Worm (Caenorhabditis elegans) whole organism, L3 larva: ENCODE data around the gene ell-1.

Experiments used
- R02D3.7 ChIP-seq: fragments of 150-350 bp; optimal IDR thresholded peaks from 2 replicates; lab custom pipeline; 2014; ENCODE audit warnings: missing biosample characterization, missing genetic modification characterization
- ZK546.5 ChIP-seq: sonication (generic microtip); optimal IDR thresholded peaks from 2 replicates; lab custom pipeline; 2017; ENCODE audit warnings: missing biosample characterization, missing genetic modification characterization
- aly-2 ChIP-seq: fragments of 150-350 bp; optimal IDR thresholded peaks from 2 replicates; lab custom pipeline; 2014; ENCODE audit warnings: missing biosample characterization, missing genetic modification characterization
- ama-1 ChIP-seq: fragments of 150-350 bp; optimal IDR thresholded peaks from 2 replicates; lab custom pipeline; 2018
- ceh-16 ChIP-seq: sonication (generic microtip); optimal IDR thresholded peaks from 2 replicates; lab custom pipeline; 2017; ENCODE audit warnings: missing biosample characterization, missing genetic modification characterization
- ceh-28 ChIP-seq: fragments of 150-350 bp; optimal IDR thresholded peaks from 2 replicates; lab custom pipeline; 2014; ENCODE audit warnings: missing biosample characterization, missing genetic modification reagents, missing genetic modification characterization
- ceh-82 ChIP-seq: fragments of 150-350 bp; optimal IDR thresholded peaks from 2 replicates; lab custom pipeline; 2014; ENCODE audit warnings: missing biosample characterization, missing genetic modification characterization
- ceh-9 ChIP-seq: sonication (generic microtip); optimal IDR thresholded peaks from 2 replicates; lab custom pipeline; 2018; ENCODE audit warnings: missing biosample characterization, missing genetic modification characterization
- daf-12 ChIP-seq: fragments of 150-350 bp; optimal IDR thresholded peaks from 2 replicates; lab custom pipeline; 2014; ENCODE audit warnings: missing biosample characterization, missing genetic modification reagents, missing genetic modification characterization
- egl-27 ChIP-seq: sonication (generic microtip); optimal IDR thresholded peaks from 4 replicates; lab custom pipeline; 2017; ENCODE audit warnings: missing biosample characterization, missing genetic modification reagents, missing genetic modification characterization
- egl-5 ChIP-seq: fragments of 150-350 bp; optimal IDR thresholded peaks from 2 replicates; lab custom pipeline; 2017; ENCODE audit warnings: missing biosample characterization, missing genetic modification reagents, missing genetic modification characterization, inconsistent platforms
- elt-1 ChIP-seq: fragments of 150-350 bp; optimal IDR thresholded peaks from 2 replicates; lab custom pipeline; 2014; ENCODE audit warnings: missing biosample characterization, missing genetic modification characterization
- elt-2 ChIP-seq: sonication (generic microtip); optimal IDR thresholded peaks from 2 replicates; lab custom pipeline; 2016; ENCODE audit warnings: missing genetic modification reagents, mild to moderate bottlenecking, missing genetic modification characterization, missing compliant biosample characterization
- elt-3 ChIP-seq, 3 experiments: fragments of 150-350 bp in 1 of 3; sonication (generic microtip) in 2 of 3; optimal IDR thresholded peaks; 2 replicates in 2 of 3; 4 replicates in 1 of 3; lab custom pipeline; 2014 to 2017; ENCODE audit warnings: missing biosample characterization in 3 of 3, missing genetic modification characterization in 3 of 3
- eor-1 ChIP-seq, 2 experiments: fragments of 150-350 bp; optimal IDR thresholded peaks; 2 replicates each; lab custom pipeline; 2014 to 2018; ENCODE audit warnings: missing biosample characterization in 2 of 2, missing genetic modification characterization in 2 of 2
- fkh-10 ChIP-seq: sonication (generic microtip); optimal IDR thresholded peaks from 2 replicates; lab custom pipeline; 2017; ENCODE audit warnings: missing biosample characterization, missing genetic modification reagents, missing genetic modification characterization
- fkh-2 ChIP-seq: fragments of 150-350 bp; optimal IDR thresholded peaks from 2 replicates; lab custom pipeline; 2014; ENCODE audit warnings: missing biosample characterization, missing genetic modification reagents, missing genetic modification characterization
- fos-1 ChIP-seq: fragments of 150-350 bp; optimal IDR thresholded peaks from 2 replicates; lab custom pipeline; 2014; ENCODE audit warnings: missing biosample characterization, missing genetic modification characterization
- hmg-11 ChIP-seq: sonication (generic microtip); optimal IDR thresholded peaks from 2 replicates; lab custom pipeline; 2016; ENCODE audit warnings: missing genetic modification characterization, missing compliant biosample characterization
- jun-1 ChIP-seq: fragments of 150-350 bp; optimal IDR thresholded peaks from 2 replicates; lab custom pipeline; 2014; ENCODE audit warnings: missing biosample characterization, missing genetic modification reagents, missing genetic modification characterization
- lin-15B ChIP-seq: fragments of 150-350 bp; optimal IDR thresholded peaks from 2 replicates; lab custom pipeline; 2014; ENCODE audit warnings: missing biosample characterization, missing genetic modification characterization
- lin-39 ChIP-seq: fragments of 150-350 bp; optimal IDR thresholded peaks from 2 replicates; lab custom pipeline; 2018; ENCODE audit warnings: missing biosample characterization, missing genetic modification reagents, missing genetic modification characterization
- lsy-12 ChIP-seq: sonication (generic microtip); optimal IDR thresholded peaks from 2 replicates; lab custom pipeline; 2016; ENCODE audit warnings: mild to moderate bottlenecking, missing genetic modification characterization, missing compliant biosample characterization
- mdl-1 ChIP-seq: fragments of 150-350 bp; optimal IDR thresholded peaks from 2 replicates; lab custom pipeline; 2014; ENCODE audit warnings: missing biosample characterization, missing genetic modification characterization
- mml-1 ChIP-seq: fragments of 150-350 bp; sonication (generic microtip); optimal IDR thresholded peaks from 3 replicates; lab custom pipeline; 2014; ENCODE audit warnings: missing biosample characterization, missing genetic modification characterization
- nfya-1 ChIP-seq: sonication (generic microtip); optimal IDR thresholded peaks from 2 replicates; lab custom pipeline; 2017; ENCODE audit warnings: missing genetic modification characterization, mild to moderate bottlenecking, missing compliant biosample characterization, antibody characterized with exemption, moderate library complexity; ENCODE audit not compliant: insufficient read depth
- nhr-11 ChIP-seq: fragments of 150-350 bp; optimal IDR thresholded peaks from 2 replicates; lab custom pipeline; 2014; ENCODE audit warnings: missing biosample characterization, missing genetic modification characterization
- nhr-12 ChIP-seq: fragments of 150-350 bp; optimal IDR thresholded peaks from 2 replicates; lab custom pipeline; 2014; ENCODE audit warnings: missing biosample characterization, missing genetic modification characterization
- nhr-23 ChIP-seq: fragments of 150-350 bp; optimal IDR thresholded peaks from 2 replicates; lab custom pipeline; 2014; ENCODE audit warnings: missing biosample characterization, missing genetic modification reagents, missing genetic modification characterization
- nhr-237 ChIP-seq: fragments of 150-350 bp; optimal IDR thresholded peaks from 2 replicates; lab custom pipeline; 2014; ENCODE audit warnings: missing biosample characterization, missing genetic modification characterization
- nhr-25 ChIP-seq: sonication (generic microtip); optimal IDR thresholded peaks from 2 replicates; lab custom pipeline; 2017; ENCODE audit warnings: missing biosample characterization, missing genetic modification characterization
- nhr-28 ChIP-seq: fragments of 150-350 bp; optimal IDR thresholded peaks from 2 replicates; lab custom pipeline; 2014; ENCODE audit warnings: missing biosample characterization, missing genetic modification characterization
- nhr-43 ChIP-seq: sonication (generic microtip); optimal IDR thresholded peaks from 2 replicates; lab custom pipeline; 2016; ENCODE audit warnings: mild to moderate bottlenecking, missing genetic modification characterization, missing compliant biosample characterization; ENCODE audit not compliant: poor library complexity, severe bottlenecking
- nhr-67 ChIP-seq: fragments of 150-350 bp; optimal IDR thresholded peaks from 2 replicates; lab custom pipeline; 2014; ENCODE audit warnings: missing biosample characterization, missing genetic modification characterization
- nhr-76 ChIP-seq: fragments of 150-350 bp; sonication (generic microtip); optimal IDR thresholded peaks from 5 replicates; lab custom pipeline; 2014; ENCODE audit warnings: missing biosample characterization, missing genetic modification characterization
- nhr-77 ChIP-seq: fragments of 150-350 bp; optimal IDR thresholded peaks from 2 replicates; lab custom pipeline; 2014; ENCODE audit warnings: missing biosample characterization, missing genetic modification characterization
- pha-4 ChIP-seq: fragments of 150-350 bp; optimal IDR thresholded peaks from 2 replicates; lab custom pipeline; 2014; ENCODE audit warnings: missing biosample characterization, missing genetic modification reagents, missing genetic modification characterization
- pqm-1 ChIP-seq: fragments of 150-350 bp; optimal IDR thresholded peaks from 2 replicates; lab custom pipeline; 2017; ENCODE audit warnings: missing biosample characterization, missing genetic modification characterization, inconsistent platforms
- sea-2 ChIP-seq: fragments of 150-350 bp; sonication (generic microtip); optimal IDR thresholded peaks from 4 replicates; lab custom pipeline; 2014; ENCODE audit warnings: missing biosample characterization, missing genetic modification reagents, missing genetic modification characterization
- skn-1 ChIP-seq: fragments of 150-350 bp; optimal IDR thresholded peaks from 2 replicates; lab custom pipeline; 2014; ENCODE audit warnings: missing biosample characterization, missing genetic modification characterization
- snpc-4 ChIP-seq: fragments of 150-350 bp; optimal IDR thresholded peaks from 2 replicates; lab custom pipeline; 2014; ENCODE audit warnings: missing biosample characterization, missing genetic modification characterization
- tbx-2 ChIP-seq: sonication (generic microtip); optimal IDR thresholded peaks from 2 replicates; lab custom pipeline; 2016; ENCODE audit warnings: mild to moderate bottlenecking, missing genetic modification characterization, missing compliant biosample characterization
- unc-39 ChIP-seq: sonication (generic microtip); optimal IDR thresholded peaks from 4 replicates; lab custom pipeline; 2017; ENCODE audit warnings: missing biosample characterization, missing genetic modification characterization
- unc-62 ChIP-seq: fragments of 150-350 bp; sonication (generic microtip); optimal IDR thresholded peaks from 4 replicates; lab custom pipeline; 2014; ENCODE audit warnings: missing biosample characterization, missing genetic modification reagents, missing genetic modification characterization
- zag-1 ChIP-seq: fragments of 150-350 bp; optimal IDR thresholded peaks from 2 replicates; lab custom pipeline; 2014; ENCODE audit warnings: missing biosample characterization, missing genetic modification characterization
- ztf-11 ChIP-seq: fragments of 150-350 bp; optimal IDR thresholded peaks from 2 replicates; lab custom pipeline; 2014; ENCODE audit warnings: missing biosample characterization, missing genetic modification characterization
- ztf-4 ChIP-seq: fragments of 150-350 bp; optimal IDR thresholded peaks from 2 replicates; lab custom pipeline; 2014; ENCODE audit warnings: missing biosample characterization, missing genetic modification characterization

The ell-1 gene

DNA sequence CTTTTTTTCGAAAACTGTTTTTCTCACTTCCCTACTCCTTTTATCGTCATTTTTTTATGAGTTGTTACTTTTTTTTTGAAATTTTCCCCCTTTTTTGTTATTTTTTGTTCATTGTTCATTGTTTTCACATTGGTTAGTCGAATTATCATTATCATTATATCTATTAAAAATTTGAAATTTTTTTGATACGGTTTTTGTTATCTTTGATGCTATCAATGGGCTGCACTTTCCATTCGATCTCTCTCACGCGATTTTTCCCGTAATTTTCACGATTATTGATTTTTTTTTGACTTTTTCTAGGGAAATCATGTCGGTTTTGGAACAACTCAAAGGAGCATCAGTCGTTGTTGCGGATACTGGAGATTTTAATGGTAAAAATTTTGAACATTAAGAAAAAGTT, 7.9 kb upstream of the ell-1 start, which contains the start of gene tald-1:
TSS of gene tald-1 (plus strand) at position 301 of the 400 bp plus-strand sequence.
- TF ChIP-seq ceh-28 (tag; lab: Kevin White, UChicago) (peak; percentile 24), elt-2 (tag; lab: Kevin White, UChicago) (peak; percentile 70), tbx-2 (tag; lab: Kevin White, UChicago) (no peak)

ce11 chrIV:4388854-4389253, 5.4 kb upstream of the ell-1 start:
- peak; percentile 4 for TF ChIP-seq elt-2 (tag; lab: Kevin White, UChicago)

DNA sequence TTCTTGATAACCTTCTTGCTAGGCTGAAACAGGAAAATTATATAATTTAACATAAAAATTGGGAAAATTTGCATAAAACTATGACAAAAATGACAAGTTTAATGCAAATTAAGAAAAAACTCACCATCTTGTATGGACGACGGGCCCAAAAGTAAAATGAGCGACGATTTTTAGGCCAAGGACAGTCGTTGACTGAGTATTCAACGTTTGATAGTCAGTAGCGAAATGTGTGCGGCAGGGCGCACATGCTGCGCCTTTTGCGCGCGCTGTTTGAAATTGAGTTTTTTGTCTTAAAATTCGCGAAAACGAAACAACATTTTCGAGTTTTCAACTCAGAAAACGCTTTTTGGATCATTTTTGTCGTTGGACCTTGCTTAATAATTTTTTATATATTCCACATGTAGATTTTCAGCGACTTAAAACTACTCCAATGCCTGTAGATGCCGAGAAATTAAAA, 3.7 kb upstream of the ell-1 start, which contains the start of the genes rpl-7A and set-21:
TSS of gene rpl-7A (minus strand) at position 153 of the 457 bp plus-strand sequence.
TSS of gene set-21 (plus strand) at position 407 of the 457 bp plus-strand sequence.
- TF ChIP-seq nhr-77 (peak; percentile 79), nhr-67 (tag; lab: Kevin White, UChicago) (no peak), nfya-1 (tag; lab: Kevin White, UChicago) (peak; percentile 89), ztf-4 (no peak), ama-1 (lab: Kevin White, UChicago) (no peak), lin-15B (tag; lab: Kevin White, UChicago) (peak; percentile 96), tbx-2 (tag; lab: Kevin White, UChicago) (peak; percentile 92), jun-1 (tag; lab: Kevin White, UChicago) (peak; percentile 79), skn-1 (tag; lab: Kevin White, UChicago) (peak; percentile 65), egl-27 (no peak), ceh-82 (tag; lab: Kevin White, UChicago) (peak; percentile 77), fkh-2 (tag; lab: Kevin White, UChicago) (no peak), egl-5 (tag; lab: Kevin White, UChicago) (peak; percentile 42), nhr-12 (tag; lab: Kevin White, UChicago) (no peak), eor-1 (tag; optimal IDR thresholded peaks at IDR 0.05; lab: Kevin White, UChicago) (no peak), nhr-25 (tag; lab: Kevin White, UChicago) (peak; percentile 98), fos-1 (tag; lab: Kevin White, UChicago) (peak; percentile 39), pha-4 (tag; lab: Kevin White, UChicago) (peak; percentile 91), elt-1 (tag; lab: Kevin White, UChicago) (peak; percentile 4), elt-3 (tag; optimal IDR thresholded peaks at IDR 0.05; lab: Kevin White, UChicago) (peak; percentile 13 to 87 (median 16)), unc-62 (GFP tag; lab: Kevin White, UChicago) (peak; percentile 36), fkh-10 (no peak), lsy-12 (peak; percentile 97), unc-39 (tag; lab: Kevin White, UChicago) (no peak), nhr-43 (tag; lab: Kevin White, UChicago) (peak; percentile 98), elt-2 (tag; lab: Kevin White, UChicago) (peak; percentile 86), nhr-28 (peak; percentile 39), nhr-11 (tag; lab: Kevin White, UChicago) (peak; percentile 82), ztf-11 (tag; lab: Kevin White, UChicago) (no peak), snpc-4 (tag; lab: Kevin White, UChicago) (peak; percentile 86), ceh-28 (tag; lab: Kevin White, UChicago) (peak; percentile 64), ceh-16 (tag; lab: Kevin White, UChicago) (no peak), mml-1 (tag; lab: Kevin White, UChicago) (no peak), hmg-11 (peak; percentile 89), nhr-237 (tag; lab: Kevin White, UChicago) (no peak), ZK546.5 (peak; percentile 40), daf-12 (no peak), ceh-9 (tag; lab: Kevin White, UChicago) (no peak), zag-1 (peak; percentile 24), nhr-23 (tag; lab: Kevin White, UChicago) (peak; percentile 97), pqm-1 (peak; percentile 45), mdl-1 (no peak), aly-2 (tag; lab: Kevin White, UChicago) (no peak), sea-2 (GFP tag; lab: Kevin White, UChicago) (no peak), nhr-76 (tag; lab: Kevin White, UChicago) (no peak), R02D3.7 (peak; percentile 92), lin-39 (tag; lab: Kevin White, UChicago) (peak; percentile 75)
